Worm (Caenorhabditis elegans): Measurements from ENCODE around the gene W06D11.2.

DNA sequence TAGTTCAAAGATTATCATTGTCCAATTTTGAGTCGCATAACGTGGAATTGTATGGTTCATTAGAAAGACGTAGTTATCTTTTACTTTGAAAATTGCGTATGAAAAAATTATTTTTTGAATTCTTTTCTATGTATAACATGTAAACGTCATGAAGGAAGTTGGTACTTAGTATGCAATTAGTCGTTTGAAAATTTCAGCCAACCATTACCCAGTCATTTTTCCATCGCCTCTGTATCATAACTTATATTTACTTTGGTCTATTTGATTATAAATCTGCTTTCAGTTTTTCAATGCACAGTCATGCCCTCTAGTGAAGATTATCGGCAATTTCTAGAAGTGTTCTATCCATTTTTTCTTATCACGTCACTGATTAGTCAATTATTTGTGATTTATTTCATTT lies 29.9 kb upstream of the W06D11.2 start, which contains the start of gene srd-41:
- TF ChIP-seq him-1 (tag; optimal IDR thresholded peaks at IDR 0.05) (no peak), W03F9.2 (tag; optimal IDR thresholded peaks at IDR 0.05) (no peak), dao-5 (tag; optimal IDR thresholded peaks at IDR 0.05) (no peak)

Data from whole organism, L4/young adult.